Worm (Caenorhabditis elegans) whole organism, L1 larva: Measurements from ENCODE around the gene M60.7.

ENCODE experiments used
- C04F5.9 ChIP-seq: sonication (generic microtip); optimal IDR thresholded peaks from 2 replicates; lab custom pipeline; 2016; ENCODE audit warnings: missing genetic modification characterization, missing compliant biosample characterization
- Y116A8C.19 ChIP-seq: sonication (generic microtip); optimal IDR thresholded peaks from 2 replicates; lab custom pipeline; 2016; ENCODE audit warnings: missing compliant biosample characterization, missing genetic modification characterization, borderline replicate concordance
- aha-1 ChIP-seq: fragments of 150-350 bp; optimal IDR thresholded peaks from 2 replicates; lab custom pipeline; 2014; ENCODE audit warnings: missing biosample characterization, missing genetic modification characterization
- aly-2 ChIP-seq: fragments of 150-350 bp; optimal IDR thresholded peaks from 2 replicates; lab custom pipeline; 2014; ENCODE audit warnings: missing biosample characterization, missing genetic modification characterization
- blmp-1 ChIP-seq: fragments of 150-350 bp; optimal IDR thresholded peaks from 2 replicates; lab custom pipeline; 2014; ENCODE audit warnings: missing biosample characterization, missing genetic modification characterization
- ceh-82 ChIP-seq, 3 experiments: fragments of 150-350 bp in 1 of 3; sonication (generic microtip) in 2 of 3; optimal IDR thresholded peaks; 2 replicates each; lab custom pipeline; 2014 to 2017; ENCODE audit warnings: missing biosample characterization in 3 of 3, missing genetic modification characterization in 3 of 3
- dsc-1 ChIP-seq: sonication (generic microtip); optimal IDR thresholded peaks from 2 replicates; lab custom pipeline; 2016; ENCODE audit warnings: mild to moderate bottlenecking, missing genetic modification characterization, missing compliant biosample characterization
- egl-27 ChIP-seq, 2 experiments: fragments of 150-350 bp in 1 of 2; sonication (generic microtip); optimal IDR thresholded peaks; 3 replicates each; lab custom pipeline; 2017 to 2018; ENCODE audit warnings: missing biosample characterization in 2 of 2, missing genetic modification characterization in 2 of 2, missing genetic modification reagents in 2 of 2
- elt-2 ChIP-seq: sonication (generic microtip); optimal IDR thresholded peaks from 2 replicates; lab custom pipeline; 2016; ENCODE audit warnings: missing genetic modification characterization, mild to moderate bottlenecking, inconsistent platforms, missing compliant biosample characterization, missing genetic modification reagents
- elt-3 ChIP-seq, 6 experiments: fragments of 150-350 bp in 1 of 6; sonication (generic microtip); optimal IDR thresholded peaks; 2 replicates each; lab custom pipeline; 2017 to 2018; ENCODE audit warnings: missing biosample characterization in 6 of 6, missing genetic modification characterization in 6 of 6, inconsistent platforms in 1 of 6
- ets-5 ChIP-seq: fragments of 200-800 bp; sonication (Bioruptor generic); IDR thresholded peaks from 2 replicates; pipeline ENCODE4 v1.3.6; 2022; ENCODE audit warnings: missing genetic modification characterization, missing compliant biosample characterization
- fkh-10 ChIP-seq: sonication (generic microtip); optimal IDR thresholded peaks from 2 replicates; lab custom pipeline; 2017; ENCODE audit warnings: missing biosample characterization, missing genetic modification reagents, missing genetic modification characterization
- fkh-4 ChIP-seq: sonication (generic microtip); optimal IDR thresholded peaks from 2 replicates; lab custom pipeline; 2016; ENCODE audit warnings: missing compliant biosample characterization, missing genetic modification characterization, borderline replicate concordance
- fkh-8 ChIP-seq: sonication (generic microtip); optimal IDR thresholded peaks from 2 replicates; lab custom pipeline; 2016; ENCODE audit warnings: mild to moderate bottlenecking, missing genetic modification characterization, missing compliant biosample characterization
- fos-1 ChIP-seq: fragments of 150-350 bp; optimal IDR thresholded peaks from 2 replicates; lab custom pipeline; 2014; ENCODE audit warnings: missing biosample characterization, missing genetic modification characterization
- grh-1 ChIP-seq: fragments of 200-800 bp; sonication (Bioruptor generic); IDR thresholded peaks from 2 replicates; pipeline ENCODE4 v1.3.6; 2022; ENCODE audit warnings: missing genetic modification reagents, missing genetic modification characterization, missing compliant biosample characterization
- hlh-17 ChIP-seq: fragments of 200-800 bp; sonication (Bioruptor generic); optimal IDR thresholded peaks from 2 replicates; lab custom pipeline; 2018; ENCODE audit warnings: missing genetic modification characterization, mild to moderate bottlenecking, missing compliant biosample characterization, moderate library complexity, borderline replicate concordance
- isw-1 ChIP-seq: fragments of 200-800 bp; sonication (Bioruptor generic); IDR thresholded peaks from 2 replicates; pipeline ENCODE4 v1.3.6; 2022; ENCODE audit warnings: missing genetic modification characterization, missing compliant biosample characterization
- jun-1 ChIP-seq: fragments of 150-350 bp; optimal IDR thresholded peaks from 2 replicates; lab custom pipeline; 2014; ENCODE audit warnings: missing biosample characterization, missing genetic modification reagents, missing genetic modification characterization
- mab-9 ChIP-seq: fragments of 200-800 bp; sonication (Bioruptor generic); IDR thresholded peaks from 2 replicates; pipeline ENCODE4 v1.3.6; 2022; ENCODE audit warnings: missing genetic modification reagents, missing genetic modification characterization, missing compliant biosample characterization
- mef-2 ChIP-seq: fragments of 150-350 bp; optimal IDR thresholded peaks from 2 replicates; lab custom pipeline; 2014; ENCODE audit warnings: missing biosample characterization, missing genetic modification characterization
- nhr-12 ChIP-seq: sonication (generic microtip); optimal IDR thresholded peaks from 2 replicates; lab custom pipeline; 2017; ENCODE audit warnings: missing biosample characterization, missing genetic modification characterization
- nhr-20 ChIP-seq: sonication (generic microtip); optimal IDR thresholded peaks from 2 replicates; lab custom pipeline; 2016; ENCODE audit warnings: mild to moderate bottlenecking, missing genetic modification characterization, missing compliant biosample characterization
- nhr-28 ChIP-seq: fragments of 150-350 bp; optimal IDR thresholded peaks from 2 replicates; lab custom pipeline; 2014; ENCODE audit warnings: missing biosample characterization, missing genetic modification characterization
- nhr-47 ChIP-seq: sonication (generic microtip); optimal IDR thresholded peaks from 2 replicates; lab custom pipeline; 2016; ENCODE audit warnings: mild to moderate bottlenecking, missing genetic modification characterization, moderate library complexity, missing compliant biosample characterization
- nhr-71 ChIP-seq: sonication (generic microtip); optimal IDR thresholded peaks from 2 replicates; lab custom pipeline; 2016; ENCODE audit warnings: mild to moderate bottlenecking, missing genetic modification characterization, moderate library complexity, missing compliant biosample characterization
- pqm-1 ChIP-seq: sonication (generic microtip); optimal IDR thresholded peaks from 3 replicates; lab custom pipeline; 2017; ENCODE audit warnings: missing biosample characterization, missing genetic modification characterization
- snpc-4 ChIP-seq: fragments of 150-350 bp; optimal IDR thresholded peaks from 2 replicates; lab custom pipeline; 2014; ENCODE audit warnings: missing biosample characterization, missing genetic modification characterization
- snu-23 ChIP-seq: sonication (generic microtip); optimal IDR thresholded peaks from 2 replicates; lab custom pipeline; 2016; ENCODE audit warnings: missing genetic modification characterization, missing compliant biosample characterization
- sox-4 ChIP-seq: sonication (generic microtip); optimal IDR thresholded peaks from 2 replicates; lab custom pipeline; 2016; ENCODE audit warnings: missing genetic modification characterization, missing compliant biosample characterization
- sup-37 ChIP-seq: fragments of 200-800 bp; sonication (Bioruptor generic); optimal IDR thresholded peaks from 2 replicates; lab custom pipeline; 2018; ENCODE audit warnings: mild to moderate bottlenecking, missing genetic modification characterization, missing compliant biosample characterization
- swsn-7 ChIP-seq: sonication (generic microtip); optimal IDR thresholded peaks from 2 replicates; lab custom pipeline; 2016; ENCODE audit warnings: missing genetic modification characterization, missing compliant biosample characterization
- tlp-1 ChIP-seq: fragments of 150-350 bp; optimal IDR thresholded peaks from 2 replicates; lab custom pipeline; 2014; ENCODE audit warnings: missing biosample characterization, missing genetic modification characterization
- unc-30 ChIP-seq: sonication (generic microtip); optimal IDR thresholded peaks from 2 replicates; lab custom pipeline; 2017; ENCODE audit warnings: missing biosample characterization, missing genetic modification characterization
- xbp-1 ChIP-seq: sonication (generic microtip); optimal IDR thresholded peaks from 2 replicates; lab custom pipeline; 2016; ENCODE audit warnings: missing genetic modification characterization, missing compliant biosample characterization
- zag-1 ChIP-seq: fragments of 150-350 bp; optimal IDR thresholded peaks from 2 replicates; lab custom pipeline; 2014; ENCODE audit warnings: missing biosample characterization, missing genetic modification characterization

Gene M60.7

DNA sequence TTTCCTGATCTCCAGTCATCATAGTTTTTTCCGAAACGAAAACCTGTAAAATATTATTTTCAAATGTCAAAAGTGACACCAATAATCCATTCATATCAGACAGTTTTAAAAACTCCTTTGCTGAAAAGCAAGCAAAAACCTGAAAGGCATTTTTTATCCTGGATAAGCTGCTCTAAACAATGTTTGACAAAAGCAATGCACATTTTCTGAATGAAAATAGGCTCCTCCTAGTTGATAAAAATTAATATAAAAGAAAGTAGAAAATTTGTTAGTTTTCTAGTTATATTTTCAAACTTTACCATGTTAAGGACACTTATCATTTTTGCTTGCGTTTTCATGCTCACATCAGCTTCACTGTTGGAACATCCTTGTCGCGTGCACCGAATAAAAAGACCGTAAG is 41.5 kb downstream of the M60.7 start, which contains the start of gene K02A6.1:
Gene K02A6.1 (plus strand): TSS at position 301 of the 400 bp plus-strand sequence.
- TF ChIP-seq zag-1 (tag; lab: Kevin White, UChicago) (no peak), mab-9 (GFP tag; lab: Robert Waterston, UW) (no peak), tlp-1 (no peak), Y116A8C.19 (no peak), nhr-12 (tag; lab: Kevin White, UChicago) (no peak), nhr-71 (tag; lab: Kevin White, UChicago) (no peak), dsc-1 (tag; lab: Kevin White, UChicago) (no peak), fos-1 (tag; lab: Kevin White, UChicago) (no peak), snu-23 (GFP tag; lab: Kevin White, UChicago) (no peak), C04F5.9 (no peak), pqm-1 (tag; lab: Kevin White, UChicago) (no peak), ets-5 (GFP tag; lab: Robert Waterston, UW) (no peak), jun-1 (no peak), fkh-10 (no peak), nhr-28 (no peak), aly-2 (tag; lab: Kevin White, UChicago) (no peak), aha-1 (tag; lab: Kevin White, UChicago) (no peak)

DNA sequence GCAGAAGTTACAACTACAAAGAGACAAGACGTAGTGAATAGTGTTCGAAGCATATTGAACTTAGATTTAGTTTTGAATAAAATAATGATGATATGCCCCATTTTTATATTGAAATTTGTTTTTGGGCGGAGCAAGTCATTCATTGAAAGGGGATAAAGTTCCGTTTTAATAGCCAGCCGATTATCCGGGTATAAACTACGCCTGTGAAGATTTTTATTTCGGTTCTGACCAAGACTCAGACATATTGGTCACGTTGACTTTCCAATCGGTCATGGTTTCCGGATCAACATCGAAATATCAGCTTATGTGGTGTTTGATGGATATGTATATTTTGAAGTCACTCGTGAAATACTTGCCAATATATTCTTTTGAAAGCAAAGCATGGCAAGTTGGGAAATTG is 42.3 kb downstream of the M60.7 start, which contains the start of gene K02A6.4:
Gene K02A6.4 (minus strand): TSS at position 101 of the 400 bp plus-strand sequence.
- no peak for TF ChIP-seq fkh-10
- TF ChIP-seq sox-4 (tag; lab: Kevin White, UChicago) = no peak
- TF ChIP-seq nhr-12 (tag; lab: Kevin White, UChicago) = no peak
- TF ChIP-seq hlh-17 = no peak
- no peak for TF ChIP-seq nhr-28
- no peak for TF ChIP-seq sup-37 (GFP tag; lab: Kevin White, UChicago)
- TF ChIP-seq elt-2 (tag; lab: Kevin White, UChicago) = no peak
- TF ChIP-seq grh-1 (GFP tag; lab: Robert Waterston, UW) = no peak
- TF ChIP-seq mef-2 (tag; lab: Kevin White, UChicago) = no peak
- TF ChIP-seq egl-27 (tag; optimal IDR thresholded peaks at IDR 0.05; lab: Kevin White, UChicago) = no peak
- no peak for TF ChIP-seq zag-1 (tag; lab: Kevin White, UChicago)
- TF ChIP-seq fkh-8 (tag; lab: Kevin White, UChicago) = no peak
- no peak for TF ChIP-seq elt-3 (tag; optimal IDR thresholded peaks at IDR 0.05; lab: Kevin White, UChicago)

DNA sequence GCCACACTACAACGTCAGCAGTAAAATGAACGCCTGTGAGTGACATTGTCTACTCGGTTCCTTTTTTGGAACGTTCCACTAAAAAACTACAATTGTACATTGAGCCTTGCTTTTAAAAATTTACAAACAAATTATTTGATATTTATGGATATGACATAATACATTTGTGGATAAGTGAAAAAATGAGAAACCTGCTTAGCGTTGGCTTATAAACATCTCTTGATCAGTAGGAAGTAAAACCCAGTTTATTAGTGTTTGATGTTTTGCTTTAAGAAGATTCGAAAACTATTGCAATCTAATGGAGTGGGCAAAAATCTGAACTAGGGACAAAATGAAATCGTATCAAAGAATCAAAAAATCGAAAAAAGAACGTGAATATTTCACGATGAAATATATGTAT is 44.0 kb downstream of the M60.7 start:
- TF ChIP-seq xbp-1 = no peak
- TF ChIP-seq unc-30 (tag; lab: Kevin White, UChicago) = no peak
- TF ChIP-seq ceh-82 (tag; optimal IDR thresholded peaks at IDR 0.05; lab: Kevin White, UChicago) = no peak
- no peak for TF ChIP-seq swsn-7 (tag; lab: Kevin White, UChicago)
- no peak for TF ChIP-seq snpc-4
- no peak for TF ChIP-seq blmp-1 (tag; lab: Kevin White, UChicago)
- TF ChIP-seq isw-1 (GFP tag; lab: Robert Waterston, UW) = no peak
- no peak for TF ChIP-seq nhr-47 (tag; lab: Kevin White, UChicago)
- no peak for TF ChIP-seq jun-1
- TF ChIP-seq dsc-1 (tag; lab: Kevin White, UChicago) = no peak
- TF ChIP-seq nhr-20 (tag; lab: Kevin White, UChicago) = no peak

DNA sequence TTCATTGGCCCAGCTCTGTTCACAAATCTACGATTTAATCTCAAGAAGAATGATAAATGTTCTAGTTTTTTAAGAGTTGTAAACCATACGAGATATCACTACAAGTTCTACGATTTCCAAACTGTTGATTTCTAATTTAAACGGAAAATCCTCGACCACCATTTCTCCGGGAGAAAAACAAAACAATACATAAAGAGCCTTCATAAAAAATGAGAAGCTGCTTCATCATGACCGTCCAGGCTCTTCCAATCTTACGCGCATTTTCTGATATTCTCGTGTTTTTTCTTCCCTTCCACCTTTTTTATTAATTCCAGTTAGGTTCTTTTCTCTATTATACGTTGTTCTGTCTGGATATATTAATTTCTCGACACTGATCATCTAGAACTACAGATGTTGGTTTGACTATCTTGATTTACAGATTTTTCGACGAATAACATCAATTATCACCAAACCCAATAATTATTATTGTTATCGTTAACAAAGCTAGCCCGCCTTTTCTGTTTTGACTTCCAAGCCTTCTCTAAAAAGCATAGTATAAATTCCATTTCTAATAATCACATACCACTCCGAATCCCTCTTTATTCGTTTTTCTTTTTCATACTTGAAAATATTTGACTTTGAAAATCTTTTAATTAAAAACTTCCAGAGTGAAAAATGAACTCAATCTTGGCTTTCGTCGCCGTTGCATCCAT is 46.4 kb downstream of the M60.7 start, which contains the start of gene C47D2.1:
Gene C47D2.1 (plus strand): TSS at position 642 of the 692 bp plus-strand sequence.
- TF ChIP-seq sox-4 (tag; lab: Kevin White, UChicago) (no peak), xbp-1 (no peak), fkh-4 (tag; lab: Kevin White, UChicago) (no peak), nhr-20 (tag; lab: Kevin White, UChicago) (no peak)
